Worm (Caenorhabditis elegans) whole organism, L2 larva: ENCODE data around the gene ZK622.4.

Experiments used
- C34F6.9 ChIP-seq: fragments of 150-350 bp; optimal IDR thresholded peaks from 2 replicates; lab custom pipeline; 2014; ENCODE audit warnings: missing biosample characterization, missing genetic modification characterization
- F13H6.1 ChIP-seq: sonication (generic microtip); optimal IDR thresholded peaks from 2 replicates; lab custom pipeline; 2016; ENCODE audit warnings: missing genetic modification characterization, missing compliant biosample characterization
- Y55F3AM.14 ChIP-seq: fragments of 200-800 bp; sonication (Bioruptor generic); optimal IDR thresholded peaks from 2 replicates; lab custom pipeline; 2018; ENCODE audit warnings: mild to moderate bottlenecking, missing genetic modification characterization, missing compliant biosample characterization
- ceh-16 ChIP-seq: fragments of 150-350 bp; optimal IDR thresholded peaks from 2 replicates; lab custom pipeline; 2014; ENCODE audit warnings: missing biosample characterization, missing genetic modification characterization
- crh-2 ChIP-seq: sonication (generic microtip); optimal IDR thresholded peaks from 2 replicates; lab custom pipeline; 2017; ENCODE audit warnings: missing biosample characterization, missing genetic modification characterization
- dmd-4 ChIP-seq: sonication (generic microtip); optimal IDR thresholded peaks from 2 replicates; lab custom pipeline; 2017; ENCODE audit warnings: missing biosample characterization, missing genetic modification characterization
- egl-27 ChIP-seq: sonication (generic microtip); optimal IDR thresholded peaks from 3 replicates; lab custom pipeline; 2017; ENCODE audit warnings: missing biosample characterization, missing genetic modification reagents, missing genetic modification characterization
- elt-1 ChIP-seq: fragments of 150-350 bp; optimal IDR thresholded peaks from 2 replicates; lab custom pipeline; 2014; ENCODE audit warnings: missing biosample characterization, missing genetic modification characterization
- elt-3 ChIP-seq: sonication (generic microtip); optimal IDR thresholded peaks from 2 replicates; lab custom pipeline; 2017; ENCODE audit warnings: missing biosample characterization, missing genetic modification characterization
- fos-1 ChIP-seq: fragments of 150-350 bp; optimal IDR thresholded peaks from 2 replicates; lab custom pipeline; 2014; ENCODE audit warnings: missing biosample characterization, missing genetic modification characterization
- gmeb-1 ChIP-seq: fragments of 150-350 bp; optimal IDR thresholded peaks from 2 replicates; lab custom pipeline; 2014; ENCODE audit warnings: missing biosample characterization, missing genetic modification characterization
- lin-13 ChIP-seq: fragments of 150-350 bp; optimal IDR thresholded peaks from 2 replicates; lab custom pipeline; 2014; ENCODE audit warnings: missing biosample characterization, missing genetic modification reagents, missing genetic modification characterization
- lin-39 ChIP-seq: fragments of 150-350 bp; optimal IDR thresholded peaks from 2 replicates; lab custom pipeline; 2014; ENCODE audit warnings: missing biosample characterization, missing genetic modification reagents, missing genetic modification characterization
- lsy-2 ChIP-seq, 2 experiments: fragments of 150-350 bp in 1 of 2; sonication (generic microtip) in 1 of 2; optimal IDR thresholded peaks; 2 replicates each; lab custom pipeline; 2014 to 2017; ENCODE audit warnings: missing biosample characterization in 2 of 2, missing genetic modification characterization in 2 of 2
- mab-5 ChIP-seq: fragments of 150-350 bp; optimal IDR thresholded peaks from 2 replicates; lab custom pipeline; 2014; ENCODE audit warnings: missing biosample characterization, missing genetic modification characterization
- mbf-1 ChIP-seq: sonication (generic microtip); optimal IDR thresholded peaks from 2 replicates; lab custom pipeline; 2017; ENCODE audit warnings: missing biosample characterization, missing genetic modification characterization
- mdl-1 ChIP-seq, 2 experiments: fragments of 150-350 bp in 1 of 2; sonication (generic microtip) in 1 of 2; optimal IDR thresholded peaks; 2 replicates each; lab custom pipeline; 2017; ENCODE audit warnings: missing biosample characterization in 2 of 2, missing genetic modification characterization in 2 of 2
- nhr-10 ChIP-seq: sonication (generic microtip); optimal IDR thresholded peaks from 2 replicates; lab custom pipeline; 2017; ENCODE audit warnings: missing biosample characterization, missing genetic modification characterization
- nhr-11 ChIP-seq: fragments of 150-350 bp; optimal IDR thresholded peaks from 2 replicates; lab custom pipeline; 2014; ENCODE audit warnings: missing biosample characterization, missing genetic modification characterization
- nhr-12 ChIP-seq: fragments of 150-350 bp; optimal IDR thresholded peaks from 2 replicates; lab custom pipeline; 2014; ENCODE audit warnings: missing biosample characterization, missing genetic modification characterization
- nhr-129 ChIP-seq: fragments of 150-350 bp; optimal IDR thresholded peaks from 2 replicates; lab custom pipeline; 2014; ENCODE audit warnings: missing biosample characterization, missing genetic modification characterization
- nhr-23 ChIP-seq: fragments of 150-350 bp; optimal IDR thresholded peaks from 2 replicates; lab custom pipeline; 2014; ENCODE audit warnings: missing biosample characterization, missing genetic modification reagents, missing genetic modification characterization
- nhr-237 ChIP-seq: fragments of 150-350 bp; optimal IDR thresholded peaks from 2 replicates; lab custom pipeline; 2014; ENCODE audit warnings: missing biosample characterization, missing genetic modification characterization
- nhr-6 ChIP-seq: fragments of 150-350 bp; optimal IDR thresholded peaks from 2 replicates; lab custom pipeline; 2014; ENCODE audit warnings: missing biosample characterization, missing genetic modification characterization
- nhr-77 ChIP-seq: fragments of 150-350 bp; optimal IDR thresholded peaks from 2 replicates; lab custom pipeline; 2014; ENCODE audit warnings: missing biosample characterization, missing genetic modification characterization
- peb-1 ChIP-seq: fragments of 150-350 bp; optimal IDR thresholded peaks from 2 replicates; lab custom pipeline; 2014; ENCODE audit warnings: missing biosample characterization, missing genetic modification characterization
- sem-4 ChIP-seq: fragments of 150-350 bp; optimal IDR thresholded peaks from 2 replicates; lab custom pipeline; 2014; ENCODE audit warnings: missing biosample characterization, missing genetic modification reagents, missing genetic modification characterization
- sma-3 ChIP-seq: sonication (generic microtip); optimal IDR thresholded peaks from 2 replicates; lab custom pipeline; 2016; ENCODE audit warnings: missing genetic modification reagents, missing genetic modification characterization, missing compliant biosample characterization
- sma-9 ChIP-seq, 2 experiments: fragments of 150-350 bp in 1 of 2; sonication (generic microtip) in 1 of 2; optimal IDR thresholded peaks; 2 replicates each; lab custom pipeline; 2014 to 2016; ENCODE audit warnings: missing genetic modification characterization in 2 of 2, mild to moderate bottlenecking in 1 of 2, missing biosample characterization in 1 of 2, missing compliant biosample characterization in 1 of 2, missing genetic modification reagents in 1 of 2, moderate library complexity in 1 of 2
- unc-39 ChIP-seq: fragments of 150-350 bp; optimal IDR thresholded peaks from 2 replicates; lab custom pipeline; 2014; ENCODE audit warnings: missing biosample characterization, missing genetic modification characterization
- unc-55 ChIP-seq: fragments of 150-350 bp; sonication (generic microtip); optimal IDR thresholded peaks from 3 replicates; lab custom pipeline; 2014; ENCODE audit warnings: missing biosample characterization, missing genetic modification reagents, missing genetic modification characterization
- unc-62 ChIP-seq: fragments of 150-350 bp; optimal IDR thresholded peaks from 2 replicates; lab custom pipeline; 2014; ENCODE audit warnings: missing biosample characterization, missing genetic modification reagents, missing genetic modification characterization
- zag-1 ChIP-seq: fragments of 150-350 bp; optimal IDR thresholded peaks from 2 replicates; lab custom pipeline; 2014; ENCODE audit warnings: missing biosample characterization, missing genetic modification characterization
- ztf-1 ChIP-seq: fragments of 200-800 bp; sonication (Bioruptor generic); conservative IDR thresholded peaks from 2 replicates; pipeline ENCODE4 v1.3.6; 2022; ENCODE audit warnings: missing genetic modification characterization, missing compliant biosample characterization
- ztf-11 ChIP-seq: sonication (generic microtip); optimal IDR thresholded peaks from 2 replicates; lab custom pipeline; 2017; ENCODE audit warnings: missing biosample characterization, missing genetic modification characterization
- ztf-4 ChIP-seq: fragments of 150-350 bp; optimal IDR thresholded peaks from 2 replicates; lab custom pipeline; 2014; ENCODE audit warnings: missing biosample characterization, missing genetic modification characterization

ZK622.4 gene

DNA sequence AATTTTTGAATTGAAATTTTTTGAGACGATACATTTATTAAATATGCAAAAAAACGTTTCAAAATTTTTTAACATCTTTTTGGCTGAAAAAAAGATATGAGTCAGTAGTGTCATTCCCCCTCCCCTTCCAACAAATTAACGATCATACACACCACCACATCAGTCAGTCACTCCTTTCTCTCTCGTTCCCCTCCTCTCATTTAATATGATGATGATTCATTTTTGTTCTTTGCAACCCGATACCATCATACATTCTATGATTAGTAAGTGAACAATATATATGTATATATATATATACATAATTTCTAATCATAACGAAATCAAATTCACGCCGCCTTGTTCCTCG, 45.0 kb downstream of the ZK622.4 start:
- TF ChIP-seq nhr-6 (tag; lab: Kevin White, UChicago), result no peak
- TF ChIP-seq fos-1, result peak; percentile 1
- peak; percentile 9 for TF ChIP-seq lin-13 (GFP tag; lab: Kevin White, UChicago)
- TF ChIP-seq, all 48 proteins: peak for 2

DNA sequence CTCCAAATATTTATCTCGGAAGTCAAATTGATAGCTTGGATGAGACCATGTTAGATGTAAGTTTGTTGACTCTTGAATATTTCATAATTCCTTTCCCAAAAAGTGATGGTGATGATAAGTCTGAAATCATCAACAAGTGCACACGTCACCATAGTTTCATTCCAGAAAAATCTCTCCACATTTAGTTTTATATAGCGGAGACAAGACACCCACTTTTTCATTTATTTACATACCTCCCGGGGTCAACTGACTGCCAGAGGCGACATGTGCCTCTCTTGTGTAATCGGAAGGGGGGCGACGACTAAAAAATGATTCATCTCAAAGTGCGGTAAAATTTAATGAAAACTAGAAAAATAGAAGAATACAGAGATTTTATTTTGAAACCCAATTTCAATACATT, 45.8 kb downstream of the ZK622.4 start:
- TF ChIP-seq mdl-1 (tag; optimal IDR thresholded peaks at IDR 0.05; lab: Kevin White, UChicago) (peak in 1 of 2 experiments; percentile 10), C34F6.9 (tag; lab: Kevin White, UChicago) (peak; percentile 10), elt-1 (tag; lab: Kevin White, UChicago) (no peak), nhr-10 (tag; lab: Kevin White, UChicago) (no peak), fos-1 (peak; percentile 72), nhr-77 (no peak), gmeb-1 (tag; lab: Kevin White, UChicago) (peak; percentile 26), mbf-1 (tag; lab: Kevin White, UChicago) (no peak), lsy-2 (tag; optimal IDR thresholded peaks at IDR 0.05; lab: Kevin White, UChicago) (peak in 1 of 2 experiments; percentile 33), ztf-4 (tag; lab: Kevin White, UChicago) (peak; percentile 52), Y55F3AM.14 (GFP tag; lab: Kevin White, UChicago) (no peak), sma-9 (GFP tag; optimal IDR thresholded peaks at IDR 0.05; lab: Kevin White, UChicago) (peak; percentile 59), sma-9 (tag; optimal IDR thresholded peaks at IDR 0.05; lab: Kevin White, UChicago) (no peak), mab-5 (tag; lab: Kevin White, UChicago) (no peak), sma-3 (peak; percentile 14), crh-2 (peak; percentile 90), ztf-11 (tag; lab: Kevin White, UChicago) (no peak), F13H6.1 (peak; percentile 26), ztf-1 (GFP tag; lab: Robert Waterston, UW) (no peak), nhr-129 (tag; lab: Kevin White, UChicago) (peak; percentile 66)

DNA sequence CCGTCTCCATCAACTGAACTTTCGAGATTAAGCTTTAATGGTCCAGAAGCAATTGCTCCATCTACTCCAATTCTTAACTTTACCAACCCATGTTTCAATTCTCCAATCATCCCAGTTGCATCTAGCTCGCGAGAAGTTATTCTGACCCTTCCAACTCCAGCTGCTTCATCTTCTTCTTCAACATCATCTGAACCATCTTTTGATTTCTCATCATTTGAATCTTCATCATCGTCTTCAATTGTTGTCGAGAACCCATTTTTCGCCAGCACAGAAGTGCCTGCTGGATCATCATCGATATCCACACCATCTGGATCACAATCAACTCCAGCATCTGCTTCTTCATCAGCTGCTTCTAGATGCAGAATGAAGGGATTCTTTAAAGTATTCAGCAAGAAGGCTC, 47.0 kb downstream of the ZK622.4 start:
- TF ChIP-seq fos-1, result no peak
- no peak for TF ChIP-seq sem-4 (tag; lab: Kevin White, UChicago)
- TF ChIP-seq ceh-16 (tag; lab: Kevin White, UChicago), result no peak
- no peak for TF ChIP-seq mbf-1 (tag; lab: Kevin White, UChicago)
- TF ChIP-seq nhr-23 (tag; lab: Kevin White, UChicago), result no peak
- no peak for TF ChIP-seq nhr-237 (tag; lab: Kevin White, UChicago)
- no peak for TF ChIP-seq lin-39 (tag; lab: Kevin White, UChicago)
- TF ChIP-seq unc-62 (GFP tag; lab: Kevin White, UChicago), result no peak
- no peak for TF ChIP-seq egl-27 (tag; lab: Kevin White, UChicago)
- no peak for TF ChIP-seq elt-3 (tag; lab: Kevin White, UChicago)
- TF ChIP-seq ztf-11 (tag; lab: Kevin White, UChicago), result no peak
- no peak for TF ChIP-seq nhr-12
- no peak for TF ChIP-seq unc-55
- TF ChIP-seq nhr-11 (tag; lab: Kevin White, UChicago), result no peak
- no peak for TF ChIP-seq unc-39 (tag; lab: Kevin White, UChicago)
- no peak for TF ChIP-seq zag-1 (tag; lab: Kevin White, UChicago)
- no peak for TF ChIP-seq ztf-4 (tag; lab: Kevin White, UChicago)
- TF ChIP-seq elt-1 (tag; lab: Kevin White, UChicago), result no peak
- TF ChIP-seq, all 48 proteins: peak for 0

DNA sequence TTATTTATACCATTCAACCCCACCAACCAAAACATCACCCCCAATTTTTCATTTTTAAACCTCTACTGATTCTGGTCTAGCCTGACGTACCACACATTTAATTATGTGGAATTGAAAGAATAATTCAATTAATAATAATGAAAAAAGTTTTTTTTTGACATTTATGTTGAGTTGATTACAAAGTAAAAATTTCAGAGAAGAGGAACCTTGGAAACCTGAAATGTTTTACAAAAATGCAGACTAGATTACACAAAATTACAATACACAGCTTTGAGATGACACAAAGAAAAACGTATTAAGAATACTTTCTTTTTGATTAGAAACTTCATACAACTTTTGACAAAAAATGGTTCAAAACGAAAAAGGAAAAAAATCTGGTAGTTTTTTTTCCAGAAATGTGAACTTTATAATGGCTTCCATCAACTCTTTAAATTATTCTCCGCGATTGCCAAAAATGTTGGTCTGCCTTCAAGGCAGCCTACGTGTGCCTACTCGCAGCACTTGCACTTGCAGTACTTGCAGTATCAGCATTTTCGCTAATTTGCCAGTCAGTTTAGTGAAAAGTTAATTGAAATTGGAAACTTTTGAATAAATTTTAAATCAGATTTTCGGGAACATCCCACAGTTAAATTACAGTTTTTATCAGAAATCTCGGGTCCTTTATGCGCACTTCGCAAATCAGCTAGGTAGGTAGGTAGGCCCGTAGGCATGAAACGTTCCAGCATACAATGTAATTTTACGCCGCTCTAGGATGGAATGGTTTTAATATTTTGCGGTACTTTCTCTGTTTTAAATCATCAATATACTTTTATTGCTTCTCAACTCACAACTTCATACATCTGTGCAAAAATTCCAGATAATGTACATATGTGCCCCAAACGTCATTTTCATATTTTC, 48.4 kb downstream of the ZK622.4 start:
- TF ChIP-seq unc-55, result peak; percentile 40
- no peak for TF ChIP-seq nhr-6 (tag; lab: Kevin White, UChicago)
- no peak for TF ChIP-seq C34F6.9 (tag; lab: Kevin White, UChicago)
- TF ChIP-seq ztf-11 (tag; lab: Kevin White, UChicago), result no peak
- no peak for TF ChIP-seq peb-1 (tag; lab: Kevin White, UChicago)
- TF ChIP-seq dmd-4 (tag; lab: Kevin White, UChicago), result peak; percentile 5
- TF ChIP-seq ztf-4 (tag; lab: Kevin White, UChicago), result peak; percentile 22
